Worm (Caenorhabditis elegans): ENCODE results near the gene T24C2.5.

Gene T24C2.5

ce11 chrX:14534117-14534516 is at the start of gene T24C2.5:
Gene T24C2.5, plus strand, starts transcription at chrX:14534417.
- TF ChIP-seq nhr-237 (tag; optimal IDR thresholded peaks at IDR 0.05) (no peak), nhr-28 (tag; optimal IDR thresholded peaks at IDR 0.05) (no peak), M03D4.4 (tag; optimal IDR thresholded peaks at IDR 0.05) (no peak)

- TF ChIP-seq cnd-1 (tag; optimal IDR thresholded peaks at IDR 0.05) (no peak), nhr-28 (tag; optimal IDR thresholded peaks at IDR 0.05) (no peak), mls-2 (tag; optimal IDR thresholded peaks at IDR 0.05) (no peak), unc-120 (tag; optimal IDR thresholded peaks at IDR 0.05; ENCODE audit: poor library complexity, severe bottlenecking) (no peak), ceh-43 (GFP tag; optimal IDR thresholded peaks at IDR 0.05) (no peak), bed-3 (GFP tag; optimal IDR thresholded peaks at IDR 0.05) (no peak), sptf-1 (tag; optimal IDR thresholded peaks at IDR 0.05) (no peak), unc-39 (tag; optimal IDR thresholded peaks at IDR 0.05) (no peak), lsy-2 (tag; optimal IDR thresholded peaks at IDR 0.05) (no peak), hlh-1 (tag; optimal IDR thresholded peaks at IDR 0.05) (no peak), sem-2 (GFP tag; optimal IDR thresholded peaks at IDR 0.05) (no peak), ham-2 (GFP tag; optimal IDR thresholded peaks at IDR 0.05) (no peak), nhr-2 (tag; optimal IDR thresholded peaks at IDR 0.05) (no peak), blmp-1 (tag; optimal IDR thresholded peaks at IDR 0.05) (no peak), tbx-8 (GFP tag; optimal IDR thresholded peaks at IDR 0.05) (no peak), zip-8 (tag; optimal IDR thresholded peaks at IDR 0.05) (no peak), ces-1 (GFP tag; optimal IDR thresholded peaks at IDR 0.05) (no peak), drap-1 (GFP tag; optimal IDR thresholded peaks at IDR 0.05) (no peak)
These were observed 49.4 kb upstream of the T24C2.5 start, which contains the start of gene M163.8 for ce11 chrX:14484827-14485226. Gene M163.8, plus strand, starts transcription at chrX:14485127.

- TF ChIP-seq ztf-11 (tag; optimal IDR thresholded peaks at IDR 0.05) (peak; percentile 26), zip-8 (tag; optimal IDR thresholded peaks at IDR 0.05) (peak; percentile 97), lin-32 (GFP tag; optimal IDR thresholded peaks at IDR 0.05) (peak; percentile 90), ham-2 (GFP tag; optimal IDR thresholded peaks at IDR 0.05) (no peak), unc-62 (GFP tag; optimal IDR thresholded peaks at IDR 0.05) (peak; percentile 41), snpc-4 (tag; optimal IDR thresholded peaks at IDR 0.05) (no peak), cnd-1 (tag; optimal IDR thresholded peaks at IDR 0.05) (peak; percentile 97), mls-2 (tag; optimal IDR thresholded peaks at IDR 0.05) (peak; percentile 67), drap-1 (GFP tag; optimal IDR thresholded peaks at IDR 0.05) (no peak), ces-1 (GFP tag; optimal IDR thresholded peaks at IDR 0.05) (no peak), mab-5 (tag; optimal IDR thresholded peaks at IDR 0.05) (no peak), mep-1 (tag; optimal IDR thresholded peaks at IDR 0.05) (peak; percentile 43), tbx-8 (GFP tag; optimal IDR thresholded peaks at IDR 0.05) (no peak), pha-4 (tag; optimal IDR thresholded peaks at IDR 0.05) (no peak), sptf-1 (tag; optimal IDR thresholded peaks at IDR 0.05) (no peak), nhr-76 (tag; optimal IDR thresholded peaks at IDR 0.05) (no peak), blmp-1 (tag; optimal IDR thresholded peaks at IDR 0.05) (no peak), nhr-28 (tag; optimal IDR thresholded peaks at IDR 0.05) (no peak), ceh-39 (tag; optimal IDR thresholded peaks at IDR 0.05) (peak; percentile 58), nhr-237 (tag; optimal IDR thresholded peaks at IDR 0.05) (no peak), ceh-43 (GFP tag; optimal IDR thresholded peaks at IDR 0.05) (peak; percentile 80), nhr-2 (tag; optimal IDR thresholded peaks at IDR 0.05) (peak; percentile 92), hlh-1 (tag; optimal IDR thresholded peaks at IDR 0.05) (peak; percentile 82), flh-1 (GFP tag; optimal IDR thresholded peaks at IDR 0.05) (no peak)
These were observed 47.7 kb upstream of the T24C2.5 start for ce11 chrX:14486503-14486902.

ce11 chrX:14487333-14487732 is 46.9 kb upstream of the T24C2.5 start:
- peak; percentile 74 for TF ChIP-seq cnd-1 (tag; optimal IDR thresholded peaks at IDR 0.05)
- TF ChIP-seq mls-2 (tag; optimal IDR thresholded peaks at IDR 0.05), result peak; percentile 26
- no peak for TF ChIP-seq tbx-8 (GFP tag; optimal IDR thresholded peaks at IDR 0.05)
- no peak for TF ChIP-seq ztf-11 (tag; optimal IDR thresholded peaks at IDR 0.05)
- TF ChIP-seq elt-1 (tag; optimal IDR thresholded peaks at IDR 0.05; ENCODE audit: borderline replicate concordance, insufficient read depth), result peak; percentile 40
- TF ChIP-seq ces-1 (GFP tag; optimal IDR thresholded peaks at IDR 0.05), result peak; percentile 94
- peak; percentile 28 for TF ChIP-seq unc-62 (GFP tag; optimal IDR thresholded peaks at IDR 0.05)
- TF ChIP-seq mab-5 (tag; optimal IDR thresholded peaks at IDR 0.05), result peak; percentile 13

ce11 chrX:14487832-14488231 is 46.4 kb upstream of the T24C2.5 start:
- TF ChIP-seq drap-1 (GFP tag; optimal IDR thresholded peaks at IDR 0.05) (no peak), sptf-1 (tag; optimal IDR thresholded peaks at IDR 0.05) (no peak), ceh-83 (GFP tag; optimal IDR thresholded peaks at IDR 0.05) (no peak), snpc-4 (tag; optimal IDR thresholded peaks at IDR 0.05) (no peak), lin-13 (tag; optimal IDR thresholded peaks at IDR 0.05) (no peak), ceh-43 (GFP tag; optimal IDR thresholded peaks at IDR 0.05) (no peak), elt-3 (tag; optimal IDR thresholded peaks at IDR 0.05) (no peak), unc-39 (tag; optimal IDR thresholded peaks at IDR 0.05) (no peak), mls-2 (tag; optimal IDR thresholded peaks at IDR 0.05) (no peak), mep-1 (tag; optimal IDR thresholded peaks at IDR 0.05) (no peak), M03D4.4 (tag; optimal IDR thresholded peaks at IDR 0.05) (no peak), tbx-8 (GFP tag; optimal IDR thresholded peaks at IDR 0.05) (no peak)
